Worm (Caenorhabditis elegans) whole organism, young adult: ENCODE data around the gene F54F11.1.

Experiments used
- F49E8.2 ChIP-seq: sonication (generic microtip); optimal IDR thresholded peaks from 3 replicates; lab custom pipeline; 2017; ENCODE audit warnings: missing genetic modification characterization, mild to moderate bottlenecking, missing compliant biosample characterization, antibody characterized with exemption, moderate library complexity; ENCODE audit not compliant: insufficient read depth
- F57C9.4 ChIP-seq: sonication (generic microtip); optimal IDR thresholded peaks from 2 replicates; lab custom pipeline; 2017; ENCODE audit warnings: mild to moderate bottlenecking, missing genetic modification characterization, missing compliant biosample characterization
- K12H6.12 ChIP-seq: fragments of 200-800 bp; sonication (Bioruptor generic); optimal IDR thresholded peaks from 2 replicates; lab custom pipeline; 2018; ENCODE audit warnings: mild to moderate bottlenecking, missing genetic modification characterization, missing compliant biosample characterization
- attf-5 ChIP-seq: fragments of 200-800 bp; sonication (Bioruptor generic); optimal IDR thresholded peaks from 2 replicates; lab custom pipeline; 2018; ENCODE audit warnings: mild to moderate bottlenecking, missing genetic modification characterization, missing compliant biosample characterization
- ceh-58 ChIP-seq: fragments of 200-800 bp; sonication (Bioruptor generic); IDR thresholded peaks from 2 replicates; pipeline ENCODE4 v1.3.6; 2022; ENCODE audit warnings: missing genetic modification characterization, missing compliant biosample characterization
- him-1 ChIP-seq: sonication (generic microtip); optimal IDR thresholded peaks from 2 replicates; lab custom pipeline; 2016; ENCODE audit warnings: missing genotype, missing genetic modification reagents, missing genetic modification characterization, missing compliant biosample characterization
- lin-26 ChIP-seq: fragments of 200-800 bp; sonication (Bioruptor generic); IDR thresholded peaks from 2 replicates; pipeline ENCODE4 v1.3.6; 2022; ENCODE audit warnings: missing genetic modification reagents, missing genetic modification characterization, missing compliant biosample characterization
- lsy-27 ChIP-seq: sonication (generic microtip); optimal IDR thresholded peaks from 2 replicates; lab custom pipeline; 2017; ENCODE audit warnings: missing genetic modification characterization, mild to moderate bottlenecking, missing compliant biosample characterization, antibody characterized with exemption, missing genotype, borderline replicate concordance; ENCODE audit not compliant: insufficient read depth
- mcd-1 ChIP-seq: fragments of 200-800 bp; sonication (Bioruptor generic); IDR thresholded peaks from 2 replicates; pipeline ENCODE4 v1.3.6; 2022; ENCODE audit warnings: missing genetic modification reagents, missing genetic modification characterization, missing compliant biosample characterization
- nfya-2 ChIP-seq: fragments of 200-800 bp; sonication (Bioruptor generic); IDR thresholded peaks from 2 replicates; pipeline ENCODE4 v1.3.6; 2022; ENCODE audit warnings: missing genetic modification reagents, missing genetic modification characterization, missing compliant biosample characterization
- pbrm-1 ChIP-seq: fragments of 200-800 bp; sonication (Bioruptor generic); IDR thresholded peaks from 2 replicates; pipeline ENCODE4 v1.3.6; 2022; ENCODE audit warnings: missing genetic modification reagents, missing genetic modification characterization, missing compliant biosample characterization
- rec-8 ChIP-seq, 2 experiments: sonication (generic microtip); optimal IDR thresholded peaks; 2 replicates each; lab custom pipeline; 2016; ENCODE audit warnings: mild to moderate bottlenecking in 2 of 2, missing genetic modification characterization in 2 of 2, missing genetic modification reagents in 2 of 2, missing genotype in 2 of 2, missing biosample characterization in 1 of 2, missing compliant biosample characterization in 1 of 2, moderate library complexity in 1 of 2

- TF ChIP-seq lsy-27 (tag; lab: Kevin White, UChicago) (no peak), ceh-58 (GFP tag; lab: Robert Waterston, UW) (no peak), pbrm-1 (GFP tag; lab: Robert Waterston, UW) (no peak), him-1 (tag; lab: Kevin White, UChicago) (no peak), lin-26 (GFP tag; lab: Robert Waterston, UW) (no peak), F57C9.4 (tag; lab: Kevin White, UChicago) (no peak), K12H6.12 (tag; lab: Kevin White, UChicago) (no peak), nfya-2 (GFP tag; lab: Robert Waterston, UW) (no peak), rec-8 (tag; optimal IDR thresholded peaks at IDR 0.05; lab: Kevin White, UChicago) (no peak), mcd-1 (GFP tag; lab: Robert Waterston, UW) (no peak), attf-5 (GFP tag; lab: Kevin White, UChicago) (no peak), F49E8.2 (no peak)
These were observed 25.4 kb downstream of the F54F11.1 start for ce11 chrII:13529131-13529530.
